Worm (Caenorhabditis elegans) whole organism, L4/young adult: ENCODE data around the gene F07E5.8.

Experiments
- W03F9.2 ChIP-seq: fragments of 150-350 bp; optimal IDR thresholded peaks from 2 replicates; lab custom pipeline; 2014; ENCODE audit warnings: missing biosample characterization, missing genetic modification characterization
- dao-5 ChIP-seq: sonication (generic microtip); optimal IDR thresholded peaks from 2 replicates; lab custom pipeline; 2016; ENCODE audit warnings: missing genotype, missing genetic modification characterization, moderate library complexity, missing compliant biosample characterization
- him-1 ChIP-seq: sonication (generic microtip); optimal IDR thresholded peaks from 2 replicates; lab custom pipeline; 2016; ENCODE audit warnings: missing genotype, missing genetic modification reagents, missing genetic modification characterization, missing compliant biosample characterization

- TF ChIP-seq W03F9.2 (tag; lab: Kevin White, UChicago) (no peak), him-1 (tag; lab: Kevin White, UChicago) (no peak), dao-5 (no peak)
Measured at ce11 chrII:2083726-2084179, 8.3 kb upstream of the F07E5.8 start, which contains the start of the genes T16A1.5 and fbxc-49.
